Worm (Caenorhabditis elegans) whole organism, L3 larva: ENCODE data around the gene ceh-22.

ENCODE experiments used
- R02D3.7 ChIP-seq: fragments of 150-350 bp; optimal IDR thresholded peaks from 2 replicates; lab custom pipeline; 2014; ENCODE audit warnings: missing biosample characterization, missing genetic modification characterization
- aly-2 ChIP-seq: fragments of 150-350 bp; optimal IDR thresholded peaks from 2 replicates; lab custom pipeline; 2014; ENCODE audit warnings: missing biosample characterization, missing genetic modification characterization
- ama-1 ChIP-seq: fragments of 150-350 bp; optimal IDR thresholded peaks from 2 replicates; lab custom pipeline; 2018
- ceh-28 ChIP-seq: fragments of 150-350 bp; optimal IDR thresholded peaks from 2 replicates; lab custom pipeline; 2014; ENCODE audit warnings: missing biosample characterization, missing genetic modification reagents, missing genetic modification characterization
- ceh-82 ChIP-seq: fragments of 150-350 bp; optimal IDR thresholded peaks from 2 replicates; lab custom pipeline; 2014; ENCODE audit warnings: missing biosample characterization, missing genetic modification characterization
- daf-12 ChIP-seq: fragments of 150-350 bp; optimal IDR thresholded peaks from 2 replicates; lab custom pipeline; 2014; ENCODE audit warnings: missing biosample characterization, missing genetic modification reagents, missing genetic modification characterization
- egl-5 ChIP-seq: fragments of 150-350 bp; optimal IDR thresholded peaks from 2 replicates; lab custom pipeline; 2017; ENCODE audit warnings: missing biosample characterization, missing genetic modification reagents, missing genetic modification characterization, inconsistent platforms
- elt-2 ChIP-seq: sonication (generic microtip); optimal IDR thresholded peaks from 2 replicates; lab custom pipeline; 2016; ENCODE audit warnings: missing genetic modification reagents, mild to moderate bottlenecking, missing genetic modification characterization, missing compliant biosample characterization
- eor-1 ChIP-seq, 2 experiments: fragments of 150-350 bp; optimal IDR thresholded peaks; 2 replicates each; lab custom pipeline; 2014 to 2018; ENCODE audit warnings: missing biosample characterization in 2 of 2, missing genetic modification characterization in 2 of 2
- fkh-2 ChIP-seq: fragments of 150-350 bp; optimal IDR thresholded peaks from 2 replicates; lab custom pipeline; 2014; ENCODE audit warnings: missing biosample characterization, missing genetic modification reagents, missing genetic modification characterization
- fos-1 ChIP-seq: fragments of 150-350 bp; optimal IDR thresholded peaks from 2 replicates; lab custom pipeline; 2014; ENCODE audit warnings: missing biosample characterization, missing genetic modification characterization
- jun-1 ChIP-seq: fragments of 150-350 bp; optimal IDR thresholded peaks from 2 replicates; lab custom pipeline; 2014; ENCODE audit warnings: missing biosample characterization, missing genetic modification reagents, missing genetic modification characterization
- lin-15B ChIP-seq: fragments of 150-350 bp; optimal IDR thresholded peaks from 2 replicates; lab custom pipeline; 2014; ENCODE audit warnings: missing biosample characterization, missing genetic modification characterization
- lin-39 ChIP-seq: fragments of 150-350 bp; optimal IDR thresholded peaks from 2 replicates; lab custom pipeline; 2018; ENCODE audit warnings: missing biosample characterization, missing genetic modification reagents, missing genetic modification characterization
- lsy-12 ChIP-seq: sonication (generic microtip); optimal IDR thresholded peaks from 2 replicates; lab custom pipeline; 2016; ENCODE audit warnings: mild to moderate bottlenecking, missing genetic modification characterization, missing compliant biosample characterization
- mdl-1 ChIP-seq: fragments of 150-350 bp; optimal IDR thresholded peaks from 2 replicates; lab custom pipeline; 2014; ENCODE audit warnings: missing biosample characterization, missing genetic modification characterization
- mml-1 ChIP-seq: fragments of 150-350 bp; sonication (generic microtip); optimal IDR thresholded peaks from 3 replicates; lab custom pipeline; 2014; ENCODE audit warnings: missing biosample characterization, missing genetic modification characterization
- nfya-1 ChIP-seq: sonication (generic microtip); optimal IDR thresholded peaks from 2 replicates; lab custom pipeline; 2017; ENCODE audit warnings: missing genetic modification characterization, mild to moderate bottlenecking, missing compliant biosample characterization, antibody characterized with exemption, moderate library complexity; ENCODE audit not compliant: insufficient read depth
- nhr-12 ChIP-seq: fragments of 150-350 bp; optimal IDR thresholded peaks from 2 replicates; lab custom pipeline; 2014; ENCODE audit warnings: missing biosample characterization, missing genetic modification characterization
- nhr-23 ChIP-seq: fragments of 150-350 bp; optimal IDR thresholded peaks from 2 replicates; lab custom pipeline; 2014; ENCODE audit warnings: missing biosample characterization, missing genetic modification reagents, missing genetic modification characterization
- nhr-237 ChIP-seq: fragments of 150-350 bp; optimal IDR thresholded peaks from 2 replicates; lab custom pipeline; 2014; ENCODE audit warnings: missing biosample characterization, missing genetic modification characterization
- nhr-25 ChIP-seq: sonication (generic microtip); optimal IDR thresholded peaks from 2 replicates; lab custom pipeline; 2017; ENCODE audit warnings: missing biosample characterization, missing genetic modification characterization
- nhr-43 ChIP-seq: sonication (generic microtip); optimal IDR thresholded peaks from 2 replicates; lab custom pipeline; 2016; ENCODE audit warnings: mild to moderate bottlenecking, missing genetic modification characterization, missing compliant biosample characterization; ENCODE audit not compliant: poor library complexity, severe bottlenecking
- nhr-67 ChIP-seq: fragments of 150-350 bp; optimal IDR thresholded peaks from 2 replicates; lab custom pipeline; 2014; ENCODE audit warnings: missing biosample characterization, missing genetic modification characterization
- nhr-77 ChIP-seq: fragments of 150-350 bp; optimal IDR thresholded peaks from 2 replicates; lab custom pipeline; 2014; ENCODE audit warnings: missing biosample characterization, missing genetic modification characterization
- pha-4 ChIP-seq: fragments of 150-350 bp; optimal IDR thresholded peaks from 2 replicates; lab custom pipeline; 2014; ENCODE audit warnings: missing biosample characterization, missing genetic modification reagents, missing genetic modification characterization
- pqm-1 ChIP-seq: fragments of 150-350 bp; optimal IDR thresholded peaks from 2 replicates; lab custom pipeline; 2017; ENCODE audit warnings: missing biosample characterization, missing genetic modification characterization, inconsistent platforms
- skn-1 ChIP-seq: fragments of 150-350 bp; optimal IDR thresholded peaks from 2 replicates; lab custom pipeline; 2014; ENCODE audit warnings: missing biosample characterization, missing genetic modification characterization
- snpc-4 ChIP-seq: fragments of 150-350 bp; optimal IDR thresholded peaks from 2 replicates; lab custom pipeline; 2014; ENCODE audit warnings: missing biosample characterization, missing genetic modification characterization
- tbx-2 ChIP-seq: sonication (generic microtip); optimal IDR thresholded peaks from 2 replicates; lab custom pipeline; 2016; ENCODE audit warnings: mild to moderate bottlenecking, missing genetic modification characterization, missing compliant biosample characterization
- unc-62 ChIP-seq: fragments of 150-350 bp; sonication (generic microtip); optimal IDR thresholded peaks from 4 replicates; lab custom pipeline; 2014; ENCODE audit warnings: missing biosample characterization, missing genetic modification reagents, missing genetic modification characterization

The ceh-22 gene

DNA sequence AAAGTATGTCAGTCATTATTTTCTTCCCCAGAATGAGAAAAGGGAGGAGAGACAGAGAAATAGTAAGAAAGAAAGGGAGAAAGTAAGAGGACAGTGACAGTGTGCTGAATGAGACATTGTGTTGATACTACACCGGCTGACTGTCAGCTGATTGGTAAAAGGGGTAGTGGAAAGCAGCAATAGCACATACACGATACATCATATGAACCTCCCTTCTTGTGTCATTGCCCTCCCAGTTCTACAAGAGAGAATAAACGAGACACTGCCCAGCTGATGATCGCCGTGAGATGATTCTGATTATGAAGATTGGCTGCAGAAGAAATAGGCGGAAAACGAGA is 48.1 kb downstream of the ceh-22 start:
- TF ChIP-seq nhr-25 (tag; lab: Kevin White, UChicago) (peak; percentile 80), mdl-1 (tag; lab: Kevin White, UChicago) (peak; percentile 53), daf-12 (tag; lab: Kevin White, UChicago) (no peak), skn-1 (peak; percentile 59), nhr-43 (peak; percentile 77), pha-4 (peak; percentile 80), unc-62 (GFP tag; lab: Kevin White, UChicago) (peak; percentile 8), R02D3.7 (tag; lab: Kevin White, UChicago) (no peak), lin-39 (peak; percentile 48), ceh-28 (tag; lab: Kevin White, UChicago) (no peak), mml-1 (tag; lab: Kevin White, UChicago) (peak; percentile 52), egl-5 (tag; lab: Kevin White, UChicago) (peak; percentile 58), snpc-4 (peak; percentile 18), elt-2 (peak; percentile 70), fos-1 (tag; lab: Kevin White, UChicago) (no peak), aly-2 (no peak), pqm-1 (tag; lab: Kevin White, UChicago) (peak; percentile 40), nhr-23 (tag; lab: Kevin White, UChicago) (peak; percentile 83), nfya-1 (tag; lab: Kevin White, UChicago) (peak; percentile 22), lsy-12 (tag; lab: Kevin White, UChicago) (peak; percentile 22), jun-1 (tag; lab: Kevin White, UChicago) (peak; percentile 65)

- no peak for TF ChIP-seq nhr-23 (tag; lab: Kevin White, UChicago)
- TF ChIP-seq nhr-43 = peak; percentile 4
- no peak for TF ChIP-seq nhr-237 (tag; lab: Kevin White, UChicago)
- no peak for TF ChIP-seq mml-1 (tag; lab: Kevin White, UChicago)
- peak; percentile 24 for TF ChIP-seq elt-2
- peak; percentile 5 for TF ChIP-seq jun-1 (tag; lab: Kevin White, UChicago)
- peak; percentile 49 for TF ChIP-seq lin-39
- no peak for TF ChIP-seq fos-1 (tag; lab: Kevin White, UChicago)
- TF ChIP-seq, all 47 proteins: peak for 4
Measured at ce11 chrV:10720303-10720847, 48.7 kb downstream of the ceh-22 start.

ce11 chrV:10720876-10721275 is 49.2 kb downstream of the ceh-22 start:
- TF ChIP-seq nhr-77 (tag; lab: Kevin White, UChicago) (no peak), fkh-2 (tag; lab: Kevin White, UChicago) (no peak), nhr-25 (tag; lab: Kevin White, UChicago) (peak; percentile 31), egl-5 (tag; lab: Kevin White, UChicago) (peak; percentile 73), nfya-1 (tag; lab: Kevin White, UChicago) (peak; percentile 1), skn-1 (no peak)

DNA sequence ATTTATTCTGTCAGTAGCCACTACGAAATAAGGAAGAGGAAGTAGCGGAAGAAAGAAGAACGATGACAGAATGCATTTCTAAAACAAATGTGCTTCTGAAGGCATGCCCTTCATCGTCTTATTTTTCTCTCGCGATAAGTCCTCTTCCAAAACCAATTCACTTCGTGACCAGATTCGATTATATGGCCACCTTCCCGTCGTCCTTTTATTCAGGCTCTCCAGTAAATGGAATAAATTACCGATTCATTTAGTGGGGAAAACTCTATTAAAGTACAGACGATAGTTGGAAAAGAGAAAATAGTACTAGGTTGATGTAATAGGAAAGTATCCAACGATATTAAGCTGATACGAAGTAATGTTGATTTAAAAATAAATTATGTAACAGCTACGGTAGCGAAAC is 49.6 kb downstream of the ceh-22 start:
- no peak for TF ChIP-seq pqm-1 (tag; lab: Kevin White, UChicago)
- no peak for TF ChIP-seq fkh-2 (tag; lab: Kevin White, UChicago)
- no peak for TF ChIP-seq eor-1 (tag; optimal IDR thresholded peaks at IDR 0.05; lab: Kevin White, UChicago)
- TF ChIP-seq nhr-12 (tag; lab: Kevin White, UChicago) = no peak
- TF ChIP-seq aly-2 = no peak
- TF ChIP-seq lsy-12 (tag; lab: Kevin White, UChicago) = no peak
- no peak for TF ChIP-seq nhr-23 (tag; lab: Kevin White, UChicago)
- no peak for TF ChIP-seq ceh-82 (tag; lab: Kevin White, UChicago)
- TF ChIP-seq nhr-25 (tag; lab: Kevin White, UChicago) = no peak
- TF ChIP-seq nfya-1 (tag; lab: Kevin White, UChicago) = no peak

ce11 chrV:10721912-10722426 is 50.3 kb downstream of the ceh-22 start:
- TF ChIP-seq pha-4 = no peak
- TF ChIP-seq lin-39 = peak; percentile 90
- no peak for TF ChIP-seq aly-2
- peak; percentile 37 for TF ChIP-seq nfya-1 (tag; lab: Kevin White, UChicago)
- peak; percentile 11 for TF ChIP-seq nhr-43
- TF ChIP-seq nhr-67 = no peak
- TF ChIP-seq tbx-2 (tag; lab: Kevin White, UChicago) = no peak
- peak; percentile 27 for TF ChIP-seq mdl-1 (tag; lab: Kevin White, UChicago)
- TF ChIP-seq fkh-2 (tag; lab: Kevin White, UChicago) = no peak
- TF ChIP-seq skn-1 = no peak
- TF ChIP-seq nhr-23 (tag; lab: Kevin White, UChicago) = peak; percentile 73
- no peak for TF ChIP-seq lin-15B (tag; lab: Kevin White, UChicago)
- peak; percentile 71 for TF ChIP-seq egl-5 (tag; lab: Kevin White, UChicago)
- peak; percentile 66 for TF ChIP-seq ama-1
